Worm (Caenorhabditis elegans) whole organism, L1 larva: ENCODE results near the gene ipla-5.

Source experiments
- alr-1 ChIP-seq: fragments of 200-800 bp; sonication (Bioruptor generic); optimal IDR thresholded peaks from 2 replicates; lab custom pipeline; 2018; ENCODE audit warnings: borderline replicate concordance, mild to moderate bottlenecking, missing genetic modification characterization, missing compliant biosample characterization
- ces-1 ChIP-seq: fragments of 150-350 bp; optimal IDR thresholded peaks from 2 replicates; lab custom pipeline; 2014; ENCODE audit warnings: missing biosample characterization, missing genetic modification reagents, missing genetic modification characterization
- dpl-1 ChIP-seq, 3 experiments: fragments of 150-350 bp in 2 of 3; sonication (generic microtip) in 1 of 3; optimal IDR thresholded peaks; 2 replicates each; lab custom pipeline; 2014 to 2017; ENCODE audit warnings: missing biosample characterization in 3 of 3, missing genetic modification characterization in 3 of 3, missing genetic modification reagents in 3 of 3
- elt-3 ChIP-seq, 6 experiments: fragments of 150-350 bp in 1 of 6; sonication (generic microtip); optimal IDR thresholded peaks; 2 replicates each; lab custom pipeline; 2017 to 2018; ENCODE audit warnings: missing biosample characterization in 6 of 6, missing genetic modification characterization in 6 of 6, inconsistent platforms in 1 of 6
- lsy-2 ChIP-seq, 2 experiments: fragments of 150-350 bp; optimal IDR thresholded peaks; 2 replicates each; lab custom pipeline; 2014; ENCODE audit warnings: missing biosample characterization in 2 of 2, missing genetic modification characterization in 2 of 2
- mep-1 ChIP-seq: fragments of 150-350 bp; optimal IDR thresholded peaks from 2 replicates; lab custom pipeline; 2014; ENCODE audit warnings: missing biosample characterization, missing genetic modification characterization
- nhr-77 ChIP-seq: fragments of 150-350 bp; optimal IDR thresholded peaks from 2 replicates; lab custom pipeline; 2014; ENCODE audit warnings: missing biosample characterization, missing genetic modification characterization
- tbx-2 ChIP-seq: sonication (generic microtip); optimal IDR thresholded peaks from 2 replicates; lab custom pipeline; 2016; ENCODE audit warnings: missing genetic modification characterization, missing compliant biosample characterization
- unc-62 ChIP-seq: fragments of 150-350 bp; optimal IDR thresholded peaks from 2 replicates; lab custom pipeline; 2014; ENCODE audit warnings: missing biosample characterization, missing genetic modification reagents, missing genetic modification characterization

DNA sequence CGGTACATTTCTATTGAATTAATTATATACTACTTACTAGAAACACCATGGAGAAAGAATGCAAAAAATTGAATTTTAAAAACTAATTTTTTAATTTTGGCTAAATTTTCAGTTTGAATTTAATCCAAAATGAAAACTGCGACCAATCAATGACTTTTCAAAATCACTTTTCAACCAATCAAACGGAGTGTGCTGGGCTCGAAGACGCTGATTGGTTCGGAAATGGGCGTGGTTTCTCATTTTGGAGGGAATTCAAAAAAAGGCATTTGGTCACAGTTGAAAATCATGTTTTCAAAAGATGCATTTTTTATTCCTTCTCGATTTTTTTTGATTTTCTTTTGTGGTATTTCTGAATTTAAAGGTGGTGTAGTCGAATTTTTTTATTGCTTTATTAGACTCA is 33.9 kb downstream of the ipla-5 start:
- TF ChIP-seq elt-3 (tag; optimal IDR thresholded peaks at IDR 0.05; lab: Kevin White, UChicago): no peak
- TF ChIP-seq tbx-2 (tag; lab: Kevin White, UChicago): no peak
- TF ChIP-seq mep-1 (tag; lab: Kevin White, UChicago): no peak
- no peak for TF ChIP-seq ces-1 (GFP tag; lab: Kevin White, UChicago)
- no peak for TF ChIP-seq alr-1 (tag; lab: Kevin White, UChicago)
- no peak for TF ChIP-seq lsy-2 (tag; optimal IDR thresholded peaks at IDR 0.05; lab: Kevin White, UChicago)
- no peak for TF ChIP-seq dpl-1 (GFP tag; optimal IDR thresholded peaks at IDR 0.05; lab: Kevin White, UChicago)
- no peak for TF ChIP-seq nhr-77 (tag; lab: Kevin White, UChicago)
- no peak for TF ChIP-seq unc-62
